Worm (Caenorhabditis elegans) whole organism, late embryonic: ENCODE data around the gene F46F5.8.

Source experiments
- C08G9.2 ChIP-seq: sonication (generic microtip); optimal IDR thresholded peaks from 2 replicates; lab custom pipeline; 2016; ENCODE audit warnings: mild to moderate bottlenecking, missing genetic modification characterization, moderate library complexity, missing compliant biosample characterization
- ceh-30 ChIP-seq: fragments of 150-350 bp; optimal IDR thresholded peaks from 2 replicates; lab custom pipeline; 2014; ENCODE audit warnings: missing biosample characterization, missing genetic modification characterization
- dmd-4 ChIP-seq: sonication (generic microtip); optimal IDR thresholded peaks from 2 replicates; lab custom pipeline; 2016; ENCODE audit warnings: borderline replicate concordance, missing genetic modification characterization, missing compliant biosample characterization
- elt-4 ChIP-seq: sonication (generic microtip); optimal IDR thresholded peaks from 2 replicates; lab custom pipeline; 2016; ENCODE audit warnings: missing genetic modification characterization, missing compliant biosample characterization
- fkh-10 ChIP-seq: fragments of 150-350 bp; optimal IDR thresholded peaks from 2 replicates; lab custom pipeline; 2014; ENCODE audit warnings: missing biosample characterization, missing genetic modification reagents, missing genetic modification characterization
- rnt-1 ChIP-seq: sonication (generic microtip); optimal IDR thresholded peaks from 2 replicates; lab custom pipeline; 2016; ENCODE audit warnings: missing genetic modification characterization, missing compliant biosample characterization
- sox-4 ChIP-seq: sonication (generic microtip); optimal IDR thresholded peaks from 2 replicates; lab custom pipeline; 2017; ENCODE audit warnings: mild to moderate bottlenecking, missing genetic modification characterization, inconsistent platforms, missing compliant biosample characterization
- unc-55 ChIP-seq: sonication (generic microtip); optimal IDR thresholded peaks from 2 replicates; lab custom pipeline; 2017; ENCODE audit warnings: missing biosample characterization, missing genetic modification reagents, missing genetic modification characterization

- TF ChIP-seq fkh-10 (GFP tag; lab: Kevin White, UChicago) = no peak
- TF ChIP-seq elt-4 (tag; lab: Kevin White, UChicago) = no peak
- TF ChIP-seq dmd-4 (tag; lab: Kevin White, UChicago) = no peak
- TF ChIP-seq sox-4 = no peak
- no peak for TF ChIP-seq rnt-1 (tag; lab: Kevin White, UChicago)
- no peak for TF ChIP-seq ceh-30 (tag; lab: Kevin White, UChicago)
- TF ChIP-seq C08G9.2 (tag; lab: Kevin White, UChicago) = no peak
- peak; percentile 81 for TF ChIP-seq unc-55
Observed at ce11 chrII:848519-848918, 27.1 kb upstream of the F46F5.8 start, which contains the start of the genes acdh-9 and F28A10.13.
